Worm (Caenorhabditis elegans) whole organism, young adult: ENCODE data around the gene fbxa-99.

ENCODE experiments used
- ama-1 ChIP-seq, 3 experiments: fragments of 150-350 bp in 1 of 3; sonication (generic microtip) in 2 of 3; optimal IDR thresholded peaks; 2 replicates each; lab custom pipeline; 2014 to 2018; ENCODE audit warnings: missing biosample characterization in 2 of 3, missing genetic modification characterization in 2 of 3, missing genetic modification reagents in 2 of 3
- lin-35 ChIP-seq, 3 experiments: fragments of 150-350 bp in 2 of 3; sonication (generic microtip) in 1 of 3; optimal IDR thresholded peaks; 2 replicates each; lab custom pipeline; 2014 to 2018; ENCODE audit warnings: missing biosample characterization in 3 of 3, missing genetic modification characterization in 3 of 3, missing genetic modification reagents in 3 of 3
- nfya-2 ChIP-seq: fragments of 200-800 bp; sonication (Bioruptor generic); IDR thresholded peaks from 2 replicates; pipeline ENCODE4 v1.3.6; 2022; ENCODE audit warnings: missing genetic modification reagents, missing genetic modification characterization, missing compliant biosample characterization
- sdz-38 ChIP-seq: sonication (generic microtip); optimal IDR thresholded peaks from 2 replicates; lab custom pipeline; 2016; ENCODE audit warnings: missing genotype, missing genetic modification characterization, missing compliant biosample characterization
- sea-2 ChIP-seq: fragments of 200-800 bp; sonication (Bioruptor generic); IDR thresholded peaks from 2 replicates; pipeline ENCODE4 v1.3.6; 2022; ENCODE audit warnings: missing genetic modification characterization, missing compliant biosample characterization
- ztf-6 ChIP-seq: fragments of 200-800 bp; sonication (Bioruptor generic); IDR thresholded peaks from 2 replicates; pipeline ENCODE4 v1.3.6; 2022; ENCODE audit warnings: missing genetic modification reagents, missing genetic modification characterization, missing compliant biosample characterization

DNA sequence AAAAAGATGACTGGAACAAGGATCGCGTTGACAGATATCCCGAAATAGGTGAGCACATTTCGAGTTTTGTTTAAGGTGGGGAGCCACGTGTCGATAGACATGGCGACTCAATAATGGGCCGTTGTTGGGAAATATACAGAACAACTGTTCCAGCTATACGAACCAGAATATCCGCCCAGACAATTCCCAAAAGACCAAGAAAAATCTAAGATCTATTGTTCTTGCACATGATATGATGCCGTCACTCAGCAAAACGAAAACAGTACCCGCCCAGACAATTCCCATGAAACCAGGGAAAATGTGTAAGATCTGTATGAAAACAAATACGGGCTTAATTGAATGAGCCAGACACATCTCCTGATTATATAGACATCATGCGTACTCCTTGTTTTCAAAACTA is 24.9 kb upstream of the fbxa-99 start, which contains the start of gene str-231:
- no peak for TF ChIP-seq lin-35 (GFP tag; optimal IDR thresholded peaks at IDR 0.05; lab: Kevin White, UChicago)
- TF ChIP-seq sdz-38 (tag; lab: Kevin White, UChicago) = no peak
- TF ChIP-seq ama-1 (optimal IDR thresholded peaks at IDR 0.05; lab: Kevin White, UChicago) = no peak
- no peak for TF ChIP-seq ama-1 (GFP tag; optimal IDR thresholded peaks at IDR 0.05; lab: Kevin White, UChicago)
- no peak for TF ChIP-seq ztf-6
- no peak for TF ChIP-seq nfya-2
- no peak for TF ChIP-seq sea-2 (GFP tag; lab: Robert Waterston, UW)
